Worm (Caenorhabditis elegans) whole organism, L1 larva: ENCODE results near the gene dmsr-6.
A peak's percentile ranks its signal among the peaks of the same experiment; 100 is the strongest.

Experiments
- C34B4.2 ChIP-seq: sonication (generic microtip); optimal IDR thresholded peaks from 2 replicates; lab custom pipeline; 2017; ENCODE audit warnings: mild to moderate bottlenecking, missing genetic modification characterization, missing compliant biosample characterization
- Y116A8C.19 ChIP-seq: sonication (generic microtip); optimal IDR thresholded peaks from 2 replicates; lab custom pipeline; 2016; ENCODE audit warnings: missing compliant biosample characterization, missing genetic modification characterization, borderline replicate concordance
- blmp-1 ChIP-seq: fragments of 150-350 bp; optimal IDR thresholded peaks from 2 replicates; lab custom pipeline; 2014; ENCODE audit warnings: missing biosample characterization, missing genetic modification characterization
- ceh-63 ChIP-seq: fragments of 200-800 bp; sonication (Bioruptor generic); optimal IDR thresholded peaks from 2 replicates; lab custom pipeline; 2018; ENCODE audit warnings: mild to moderate bottlenecking, missing genetic modification characterization, missing compliant biosample characterization
- ceh-82 ChIP-seq, 3 experiments: fragments of 150-350 bp in 1 of 3; sonication (generic microtip) in 2 of 3; optimal IDR thresholded peaks; 2 replicates each; lab custom pipeline; 2014 to 2017; ENCODE audit warnings: missing biosample characterization in 3 of 3, missing genetic modification characterization in 3 of 3
- ces-1 ChIP-seq: fragments of 150-350 bp; optimal IDR thresholded peaks from 2 replicates; lab custom pipeline; 2014; ENCODE audit warnings: missing biosample characterization, missing genetic modification reagents, missing genetic modification characterization
- dpl-1 ChIP-seq, 3 experiments: fragments of 150-350 bp in 2 of 3; sonication (generic microtip) in 1 of 3; optimal IDR thresholded peaks; 2 replicates each; lab custom pipeline; 2014 to 2017; ENCODE audit warnings: missing biosample characterization in 3 of 3, missing genetic modification characterization in 3 of 3, missing genetic modification reagents in 3 of 3
- efl-1 ChIP-seq, 4 experiments: fragments of 150-350 bp; optimal IDR thresholded peaks in 3 of 4; peaks in 1 of 4; 1 replicate in 1 of 4; 2 replicates in 3 of 4; lab custom pipeline; 2014; ENCODE audit warnings: missing biosample characterization in 2 of 4, missing genetic modification characterization in 2 of 4, missing genetic modification reagents in 2 of 4
- elt-2 ChIP-seq: sonication (generic microtip); optimal IDR thresholded peaks from 2 replicates; lab custom pipeline; 2016; ENCODE audit warnings: missing genetic modification characterization, mild to moderate bottlenecking, inconsistent platforms, missing compliant biosample characterization, missing genetic modification reagents
- elt-3 ChIP-seq, 6 experiments: fragments of 150-350 bp in 1 of 6; sonication (generic microtip); optimal IDR thresholded peaks; 2 replicates each; lab custom pipeline; 2017 to 2018; ENCODE audit warnings: missing biosample characterization in 6 of 6, missing genetic modification characterization in 6 of 6, inconsistent platforms in 1 of 6
- fkh-10 ChIP-seq: sonication (generic microtip); optimal IDR thresholded peaks from 2 replicates; lab custom pipeline; 2017; ENCODE audit warnings: missing biosample characterization, missing genetic modification reagents, missing genetic modification characterization
- fkh-8 ChIP-seq: sonication (generic microtip); optimal IDR thresholded peaks from 2 replicates; lab custom pipeline; 2016; ENCODE audit warnings: mild to moderate bottlenecking, missing genetic modification characterization, missing compliant biosample characterization
- fos-1 ChIP-seq: fragments of 150-350 bp; optimal IDR thresholded peaks from 2 replicates; lab custom pipeline; 2014; ENCODE audit warnings: missing biosample characterization, missing genetic modification characterization
- lin-14 ChIP-seq: fragments of 200-800 bp; sonication (Bioruptor generic); optimal IDR thresholded peaks from 2 replicates; lab custom pipeline; 2018; ENCODE audit warnings: mild to moderate bottlenecking, missing genetic modification characterization, moderate library complexity, missing compliant biosample characterization
- lin-35 ChIP-seq, 2 experiments: fragments of 150-350 bp; optimal IDR thresholded peaks; 2 replicates each; lab custom pipeline; 2014; ENCODE audit warnings: missing biosample characterization in 2 of 2, missing genetic modification characterization in 2 of 2, missing genetic modification reagents in 2 of 2
- lin-39 ChIP-seq: fragments of 150-350 bp; optimal IDR thresholded peaks from 2 replicates; lab custom pipeline; 2014; ENCODE audit warnings: missing biosample characterization, missing genetic modification reagents, missing genetic modification characterization
- lsy-2 ChIP-seq, 2 experiments: fragments of 150-350 bp; optimal IDR thresholded peaks; 2 replicates each; lab custom pipeline; 2014; ENCODE audit warnings: missing biosample characterization in 2 of 2, missing genetic modification characterization in 2 of 2
- nhr-20 ChIP-seq: sonication (generic microtip); optimal IDR thresholded peaks from 2 replicates; lab custom pipeline; 2016; ENCODE audit warnings: mild to moderate bottlenecking, missing genetic modification characterization, missing compliant biosample characterization
- nhr-28 ChIP-seq: fragments of 150-350 bp; optimal IDR thresholded peaks from 2 replicates; lab custom pipeline; 2014; ENCODE audit warnings: missing biosample characterization, missing genetic modification characterization
- nhr-71 ChIP-seq: sonication (generic microtip); optimal IDR thresholded peaks from 2 replicates; lab custom pipeline; 2016; ENCODE audit warnings: mild to moderate bottlenecking, missing genetic modification characterization, moderate library complexity, missing compliant biosample characterization
- nhr-77 ChIP-seq: fragments of 150-350 bp; optimal IDR thresholded peaks from 2 replicates; lab custom pipeline; 2014; ENCODE audit warnings: missing biosample characterization, missing genetic modification characterization
- nhr-84 ChIP-seq: sonication (generic microtip); optimal IDR thresholded peaks from 2 replicates; lab custom pipeline; 2017; ENCODE audit warnings: missing biosample characterization, missing genetic modification characterization
- nhr-85 ChIP-seq: sonication (generic microtip); peaks from one replicate; lab custom pipeline; 2016; ENCODE audit warnings: missing genetic modification characterization, inconsistent platforms, missing compliant biosample characterization
- pax-3 ChIP-seq: fragments of 200-800 bp; sonication (Bioruptor generic); optimal IDR thresholded peaks from 2 replicates; lab custom pipeline; 2018; ENCODE audit warnings: mild to moderate bottlenecking, missing genetic modification characterization, moderate library complexity, missing compliant biosample characterization
- rnt-1 ChIP-seq: sonication (generic microtip); optimal IDR thresholded peaks from 2 replicates; lab custom pipeline; 2016; ENCODE audit warnings: mild to moderate bottlenecking, missing genetic modification characterization, moderate library complexity, missing compliant biosample characterization
- snpc-4 ChIP-seq: fragments of 150-350 bp; optimal IDR thresholded peaks from 2 replicates; lab custom pipeline; 2014; ENCODE audit warnings: missing biosample characterization, missing genetic modification characterization
- snu-23 ChIP-seq: sonication (generic microtip); optimal IDR thresholded peaks from 2 replicates; lab custom pipeline; 2016; ENCODE audit warnings: missing genetic modification characterization, missing compliant biosample characterization
- swsn-7 ChIP-seq: sonication (generic microtip); optimal IDR thresholded peaks from 2 replicates; lab custom pipeline; 2016; ENCODE audit warnings: missing genetic modification characterization, missing compliant biosample characterization
- ztf-4 ChIP-seq: fragments of 150-350 bp; optimal IDR thresholded peaks from 2 replicates; lab custom pipeline; 2014; ENCODE audit warnings: missing biosample characterization, missing genetic modification characterization

Gene dmsr-6

DNA sequence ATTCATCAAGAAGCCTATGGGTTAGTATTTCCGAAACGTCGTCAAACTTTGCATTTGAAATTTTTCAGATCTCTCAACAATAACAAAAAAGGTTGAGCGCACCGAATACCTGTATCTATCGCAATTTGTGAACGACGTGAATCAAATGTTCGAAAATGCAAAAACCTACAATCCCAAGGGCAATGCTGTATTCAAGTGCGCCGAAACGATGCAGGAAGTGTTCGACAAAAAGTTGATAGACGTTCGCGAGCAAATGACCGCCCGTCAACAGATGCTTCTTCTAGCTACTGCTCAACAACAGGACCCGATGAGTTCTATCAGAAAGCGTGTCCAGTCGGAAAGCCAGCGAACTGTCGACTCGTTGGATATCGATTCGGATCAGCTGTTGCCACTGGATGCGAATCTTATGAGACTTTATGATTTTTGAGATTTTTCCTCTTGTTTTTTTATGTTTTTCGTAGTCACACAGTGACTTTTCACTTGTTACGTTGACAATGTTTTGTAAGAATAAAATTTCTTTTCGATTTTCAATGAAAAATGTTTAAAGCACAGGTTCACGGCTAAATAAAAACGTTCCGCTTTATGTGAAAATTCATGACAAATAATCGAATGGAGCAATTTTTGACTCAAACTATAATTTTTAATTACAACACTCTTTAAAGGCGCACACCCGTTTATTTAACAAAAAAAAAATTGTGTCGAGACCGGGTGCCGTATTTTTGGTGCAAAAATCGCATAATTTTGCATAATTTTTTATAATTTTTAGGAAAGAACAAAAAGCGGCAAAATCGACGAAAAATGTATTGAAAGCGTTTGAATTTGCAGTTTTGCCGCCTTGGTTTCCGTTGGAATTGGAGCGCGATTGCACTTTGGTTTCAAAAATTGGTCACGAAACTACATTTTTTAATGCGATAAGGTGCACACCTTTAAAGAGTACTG lies 47.8 kb upstream of the dmsr-6 start (continued):
- TF ChIP-seq efl-1 (optimal IDR thresholded peaks at IDR 0.05; lab: Kevin White, UChicago) (peak in 1 of 2 experiments; percentile 80), efl-1 (GFP tag; optimal IDR thresholded peaks at IDR 0.05 in 1 of 2; lab: Kevin White, UChicago) (peak in 1 of 2 experiments; percentile 86)

DNA sequence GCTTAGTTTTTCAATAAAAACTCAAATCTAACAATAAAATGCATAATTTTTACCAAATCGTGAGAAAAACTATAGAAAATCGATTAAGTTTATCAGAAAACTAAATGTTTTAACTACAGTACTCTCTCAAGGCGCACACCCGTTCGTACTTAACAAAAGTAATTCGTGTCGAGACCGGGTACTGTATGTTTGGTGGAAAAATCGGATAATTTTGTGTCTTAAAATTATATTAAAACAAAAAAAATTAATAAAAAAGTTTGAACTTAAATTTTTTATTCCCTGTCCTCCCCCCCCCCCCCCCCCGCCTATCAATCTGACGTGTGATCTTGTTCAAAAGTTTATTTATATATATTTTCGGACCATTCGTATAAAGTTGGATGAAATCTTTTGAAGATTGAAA lies 47.1 kb upstream of the dmsr-6 start, which contains the start of gene F26H11.4:
F26H11.4 (plus strand) TSS at position 301 of the 400 bp plus-strand sequence.
- no peak for TF ChIP-seq rnt-1 (tag; lab: Kevin White, UChicago)
- TF ChIP-seq C34B4.2 (tag; lab: Kevin White, UChicago), result no peak
- no peak for TF ChIP-seq lin-39 (tag; lab: Kevin White, UChicago)
- no peak for TF ChIP-seq ztf-4 (tag; lab: Kevin White, UChicago)
- peak; percentile 15 for TF ChIP-seq nhr-85 (tag; lab: Kevin White, UChicago)
- TF ChIP-seq ceh-63 (GFP tag; lab: Kevin White, UChicago), result no peak
- no peak for TF ChIP-seq Y116A8C.19

DNA sequence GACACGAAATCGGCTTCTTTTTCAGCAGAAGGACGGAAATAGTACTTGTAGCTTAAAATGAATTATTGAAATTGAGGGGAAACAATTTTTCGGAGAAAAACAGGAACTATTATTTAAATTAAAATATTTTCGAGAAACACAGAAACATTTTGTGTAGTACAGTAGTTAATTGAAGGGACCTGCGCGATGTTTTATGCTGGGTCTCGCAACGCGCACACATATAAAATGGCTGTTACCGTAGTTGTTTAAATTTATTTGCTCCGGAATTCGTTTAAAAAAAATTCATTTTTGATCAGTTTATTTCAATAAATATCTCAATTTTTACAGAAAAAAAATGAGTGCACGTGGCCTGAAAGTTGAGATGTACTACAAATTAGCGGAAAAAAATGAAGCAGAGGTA lies 44.7 kb upstream of the dmsr-6 start, which contains the start of gene dsb-2:
dsb-2 (plus strand) TSS at position 328 of the 400 bp plus-strand sequence.
- TF ChIP-seq fkh-10 (GFP tag; lab: Kevin White, UChicago), result no peak
- TF ChIP-seq nhr-85 (tag; lab: Kevin White, UChicago), result peak; percentile 20

DNA sequence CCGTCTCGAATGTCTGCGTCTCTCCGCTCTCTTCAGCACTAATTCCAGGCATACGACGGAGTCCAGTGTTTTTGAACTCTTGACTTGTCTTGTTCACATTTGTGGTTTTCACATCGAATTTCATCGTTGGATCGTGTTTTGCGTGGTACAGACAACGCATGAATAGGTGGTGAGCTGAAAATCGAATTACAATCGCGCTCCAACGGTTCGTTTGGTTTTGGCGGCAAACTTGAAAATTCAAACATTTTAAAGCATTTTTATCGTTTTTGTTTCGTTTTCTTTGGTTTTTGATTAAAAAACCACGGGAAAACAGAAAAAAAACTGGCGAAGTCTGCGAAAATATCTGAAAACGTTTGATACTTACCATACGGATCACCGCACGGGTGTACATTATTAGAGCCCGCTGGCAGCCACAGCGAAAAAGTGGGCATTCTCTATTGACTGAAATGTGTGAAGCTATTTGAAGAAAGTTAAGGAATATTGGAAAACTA lies 42.4 kb upstream of the dmsr-6 start, which contains the start of gene exl-1:
exl-1 (minus strand) TSS at position 441 of the 491 bp plus-strand sequence.
- TF ChIP-seq elt-3 (tag; optimal IDR thresholded peaks at IDR 0.05; lab: Kevin White, UChicago), result no peak
- peak; percentile 69 to 82 for TF ChIP-seq efl-1 (optimal IDR thresholded peaks at IDR 0.05; lab: Kevin White, UChicago)
- peak; percentile 71 to 96 for TF ChIP-seq efl-1 (GFP tag; optimal IDR thresholded peaks at IDR 0.05 in 1 of 2; lab: Kevin White, UChicago)
- TF ChIP-seq blmp-1 (tag; lab: Kevin White, UChicago), result no peak
- TF ChIP-seq snu-23, result no peak
- TF ChIP-seq lsy-2 (tag; optimal IDR thresholded peaks at IDR 0.05; lab: Kevin White, UChicago), result peak in 1 of 2 experiments; percentile 29
- TF ChIP-seq Y116A8C.19, result no peak
- peak; percentile 48 to 89 for TF ChIP-seq lin-35 (GFP tag; optimal IDR thresholded peaks at IDR 0.05; lab: Kevin White, UChicago)
- TF ChIP-seq fos-1 (tag; lab: Kevin White, UChicago), result no peak
- TF ChIP-seq lin-39 (tag; lab: Kevin White, UChicago), result no peak
- peak; percentile 22 to 67 (median 58) for TF ChIP-seq dpl-1 (GFP tag; optimal IDR thresholded peaks at IDR 0.05; lab: Kevin White, UChicago)
- TF ChIP-seq, all 84 proteins: peak for 4

DNA sequence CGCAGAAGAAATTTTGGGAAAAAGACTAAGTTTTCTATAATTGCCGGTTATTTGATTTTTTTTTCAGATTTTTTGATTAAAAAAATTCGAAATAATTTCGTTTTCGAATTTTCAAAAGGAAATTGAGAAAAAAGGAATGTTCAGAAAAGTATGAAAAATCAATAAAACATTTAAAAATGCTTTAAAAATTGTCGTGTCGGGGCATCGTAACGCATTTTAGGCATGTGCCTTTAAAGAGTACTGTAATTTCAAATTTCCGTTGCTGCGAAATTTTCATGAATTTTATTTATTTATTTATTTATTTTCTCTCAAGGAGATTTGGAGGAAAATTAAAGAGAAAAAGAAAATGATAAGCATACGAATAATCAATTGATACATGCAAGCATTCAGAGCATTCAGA lies 41.7 kb upstream of the dmsr-6 start:
- TF ChIP-seq ztf-4 (tag; lab: Kevin White, UChicago) (no peak), pax-3 (tag; lab: Kevin White, UChicago) (no peak), elt-2 (tag; lab: Kevin White, UChicago) (no peak), swsn-7 (tag; lab: Kevin White, UChicago) (no peak), lin-14 (no peak), fkh-8 (tag; lab: Kevin White, UChicago) (no peak), nhr-85 (tag; lab: Kevin White, UChicago) (no peak), nhr-77 (tag; lab: Kevin White, UChicago) (no peak), nhr-84 (tag; lab: Kevin White, UChicago) (no peak), nhr-20 (tag; lab: Kevin White, UChicago) (no peak), snpc-4 (tag; lab: Kevin White, UChicago) (no peak), ces-1 (GFP tag; lab: Kevin White, UChicago) (no peak), nhr-71 (tag; lab: Kevin White, UChicago) (no peak), ceh-82 (tag; optimal IDR thresholded peaks at IDR 0.05; lab: Kevin White, UChicago) (no peak), nhr-28 (no peak), dpl-1 (GFP tag; optimal IDR thresholded peaks at IDR 0.05; lab: Kevin White, UChicago) (no peak)
- TF ChIP-seq, all 84 proteins: peak for 0
